Worm (Caenorhabditis elegans) whole organism, early embryonic: ENCODE results near the gene hex-2.

ENCODE experiments used
- B0310.2 ChIP-seq: sonication (generic microtip); optimal IDR thresholded peaks from 2 replicates; lab custom pipeline; 2016; ENCODE audit warnings: mild to moderate bottlenecking, missing genetic modification characterization, missing compliant biosample characterization
- F13C5.2 ChIP-seq: sonication (generic microtip); optimal IDR thresholded peaks from 2 replicates; lab custom pipeline; 2017; ENCODE audit warnings: mild to moderate bottlenecking, missing genetic modification characterization, inconsistent platforms, missing compliant biosample characterization
- aly-1 ChIP-seq: sonication (generic microtip); optimal IDR thresholded peaks from 2 replicates; lab custom pipeline; 2016; ENCODE audit warnings: missing genetic modification characterization, missing compliant biosample characterization
- ama-1 ChIP-seq: fragments of 150-350 bp; optimal IDR thresholded peaks from 2 replicates; lab custom pipeline; 2014
- ceh-13 ChIP-seq: fragments of 200-800 bp; sonication (Bioruptor generic); optimal IDR thresholded peaks from 2 replicates; lab custom pipeline; 2018; ENCODE audit warnings: mild to moderate bottlenecking, missing genetic modification characterization, missing compliant biosample characterization
- ceh-36 ChIP-seq: sonication (generic microtip); optimal IDR thresholded peaks from 2 replicates; lab custom pipeline; 2016; ENCODE audit warnings: missing genetic modification characterization, inconsistent platforms, missing compliant biosample characterization
- ets-7 ChIP-seq: sonication (generic microtip); optimal IDR thresholded peaks from 2 replicates; lab custom pipeline; 2016; ENCODE audit warnings: missing genotype, missing genetic modification characterization, missing compliant biosample characterization
- flt-1 ChIP-seq: fragments of 200-800 bp; sonication (Bioruptor generic); IDR thresholded peaks from 2 replicates; pipeline ENCODE4 v1.3.6; 2022; ENCODE audit warnings: missing genetic modification characterization, missing compliant biosample characterization
- hmbx-1 ChIP-seq: sonication (generic microtip); optimal IDR thresholded peaks from 2 replicates; lab custom pipeline; 2016; ENCODE audit warnings: mild to moderate bottlenecking, missing genetic modification characterization, missing compliant biosample characterization
- hmg-4 ChIP-seq: fragments of 200-800 bp; sonication (Bioruptor generic); optimal IDR thresholded peaks from 2 replicates; lab custom pipeline; 2018; ENCODE audit warnings: mild to moderate bottlenecking, missing genetic modification characterization, missing compliant biosample characterization
- hnd-1 ChIP-seq: sonication (generic microtip); optimal IDR thresholded peaks from 2 replicates; lab custom pipeline; 2016; ENCODE audit warnings: missing genetic modification characterization, missing compliant biosample characterization
- pes-1 ChIP-seq: fragments of 200-800 bp; sonication (Bioruptor generic); IDR thresholded peaks from 2 replicates; pipeline ENCODE4 v1.3.6; 2022; ENCODE audit warnings: missing genetic modification reagents, missing genetic modification characterization, missing compliant biosample characterization
- scrt-1 ChIP-seq: fragments of 200-800 bp; sonication (Bioruptor generic); IDR thresholded peaks from 2 replicates; pipeline ENCODE4 v1.3.6; 2022; ENCODE audit warnings: missing genetic modification characterization, missing compliant biosample characterization
- sea-1 ChIP-seq: fragments of 200-800 bp; sonication (Bioruptor generic); conservative IDR thresholded peaks from 2 replicates; pipeline ENCODE4 v1.3.6; 2022; ENCODE audit warnings: missing genetic modification characterization, missing compliant biosample characterization
- tbx-11 ChIP-seq: fragments of 200-800 bp; sonication (Bioruptor generic); IDR thresholded peaks from 2 replicates; pipeline ENCODE4 v1.3.6; 2022; ENCODE audit warnings: missing genetic modification characterization, missing compliant biosample characterization
- tbx-37 ChIP-seq: fragments of 200-800 bp; sonication (Bioruptor generic); conservative IDR thresholded peaks from 2 replicates; pipeline ENCODE4 v1.3.6; 2022; ENCODE audit warnings: missing genetic modification reagents, missing genetic modification characterization, missing compliant biosample characterization
- tra-4 ChIP-seq: sonication (generic microtip); optimal IDR thresholded peaks from 2 replicates; lab custom pipeline; 2017; ENCODE audit warnings: missing genetic modification characterization, missing compliant biosample characterization

hex-2 gene

ce11 chrV:5620040-5620439 lies 34.2 kb upstream of the hex-2 start, which contains the start of gene memb-2:
memb-2 (minus strand) TSS chrV:5620140.
- TF ChIP-seq ceh-13 (GFP tag; lab: Kevin White, UChicago) (no peak), F13C5.2 (tag; lab: Kevin White, UChicago) (no peak), B0310.2 (tag; lab: Kevin White, UChicago) (no peak), tbx-37 (GFP tag; lab: Robert Waterston, UW) (no peak), ceh-36 (tag; lab: Kevin White, UChicago) (no peak), tra-4 (tag; lab: Kevin White, UChicago) (no peak), aly-1 (tag; lab: Kevin White, UChicago) (no peak), hmg-4 (GFP tag; lab: Kevin White, UChicago) (no peak), tbx-11 (no peak), ets-7 (tag; lab: Kevin White, UChicago) (no peak), scrt-1 (no peak), hnd-1 (tag; lab: Kevin White, UChicago) (no peak), pes-1 (no peak), ama-1 (lab: Kevin White, UChicago) (no peak), hmbx-1 (no peak), flt-1 (GFP tag; lab: Robert Waterston, UW) (no peak), sea-1 (GFP tag; lab: Robert Waterston, UW) (no peak)

ce11 chrV:5621390-5621789 lies 32.9 kb upstream of the hex-2 start, which contains the start of gene M03E7.1:
M03E7.1 (plus strand) TSS chrV:5621690.
- TF ChIP-seq aly-1 (tag; lab: Kevin White, UChicago) (no peak), hmg-4 (GFP tag; lab: Kevin White, UChicago) (no peak), tbx-11 (no peak), scrt-1 (no peak), B0310.2 (tag; lab: Kevin White, UChicago) (no peak), pes-1 (no peak), F13C5.2 (tag; lab: Kevin White, UChicago) (no peak), hmbx-1 (no peak), hnd-1 (tag; lab: Kevin White, UChicago) (no peak), ets-7 (tag; lab: Kevin White, UChicago) (no peak), sea-1 (GFP tag; lab: Robert Waterston, UW) (no peak), tra-4 (tag; lab: Kevin White, UChicago) (no peak), ceh-13 (GFP tag; lab: Kevin White, UChicago) (no peak), ceh-36 (tag; lab: Kevin White, UChicago) (no peak), ama-1 (lab: Kevin White, UChicago) (no peak), flt-1 (GFP tag; lab: Robert Waterston, UW) (no peak), tbx-37 (GFP tag; lab: Robert Waterston, UW) (no peak)

- TF ChIP-seq tbx-37 (GFP tag; lab: Robert Waterston, UW), result no peak
- no peak for TF ChIP-seq pes-1
- TF ChIP-seq B0310.2 (tag; lab: Kevin White, UChicago), result no peak
- no peak for TF ChIP-seq hmg-4 (GFP tag; lab: Kevin White, UChicago)
- no peak for TF ChIP-seq aly-1 (tag; lab: Kevin White, UChicago)
- no peak for TF ChIP-seq hnd-1 (tag; lab: Kevin White, UChicago)
- TF ChIP-seq F13C5.2 (tag; lab: Kevin White, UChicago), result no peak
- no peak for TF ChIP-seq flt-1 (GFP tag; lab: Robert Waterston, UW)
- no peak for TF ChIP-seq sea-1 (GFP tag; lab: Robert Waterston, UW)
Observed at ce11 chrV:5628014-5628413, 26.2 kb upstream of the hex-2 start.

- TF ChIP-seq hnd-1 (tag; lab: Kevin White, UChicago) (no peak), ama-1 (lab: Kevin White, UChicago) (no peak), pes-1 (no peak), ceh-13 (GFP tag; lab: Kevin White, UChicago) (no peak), hmbx-1 (no peak), hmg-4 (GFP tag; lab: Kevin White, UChicago) (no peak), ets-7 (tag; lab: Kevin White, UChicago) (no peak), scrt-1 (no peak), sea-1 (GFP tag; lab: Robert Waterston, UW) (no peak), aly-1 (tag; lab: Kevin White, UChicago) (no peak), tra-4 (tag; lab: Kevin White, UChicago) (no peak), tbx-11 (no peak), B0310.2 (tag; lab: Kevin White, UChicago) (no peak), F13C5.2 (tag; lab: Kevin White, UChicago) (no peak), flt-1 (GFP tag; lab: Robert Waterston, UW) (no peak), tbx-37 (GFP tag; lab: Robert Waterston, UW) (no peak), ceh-36 (tag; lab: Kevin White, UChicago) (no peak)
Observed at ce11 chrV:5630792-5631191, 23.5 kb upstream of the hex-2 start, which contains the start of gene acy-4. acy-4 (minus strand) TSS chrV:5630892.

ce11 chrV:5634445-5634844 lies 19.8 kb upstream of the hex-2 start:
- TF ChIP-seq ceh-13 (GFP tag; lab: Kevin White, UChicago), result no peak
- TF ChIP-seq tra-4 (tag; lab: Kevin White, UChicago), result no peak
- no peak for TF ChIP-seq pes-1
- no peak for TF ChIP-seq ama-1 (lab: Kevin White, UChicago)
- TF ChIP-seq aly-1 (tag; lab: Kevin White, UChicago), result no peak
- TF ChIP-seq ceh-36 (tag; lab: Kevin White, UChicago), result no peak
- TF ChIP-seq sea-1 (GFP tag; lab: Robert Waterston, UW), result no peak
- TF ChIP-seq flt-1 (GFP tag; lab: Robert Waterston, UW), result no peak
- no peak for TF ChIP-seq scrt-1
- TF ChIP-seq tbx-11, result no peak
- TF ChIP-seq F13C5.2 (tag; lab: Kevin White, UChicago), result no peak
- TF ChIP-seq ets-7 (tag; lab: Kevin White, UChicago), result no peak
- TF ChIP-seq hmbx-1, result no peak
- TF ChIP-seq hnd-1 (tag; lab: Kevin White, UChicago), result no peak
- no peak for TF ChIP-seq B0310.2 (tag; lab: Kevin White, UChicago)
- no peak for TF ChIP-seq tbx-37 (GFP tag; lab: Robert Waterston, UW)
- TF ChIP-seq hmg-4 (GFP tag; lab: Kevin White, UChicago), result no peak

ce11 chrV:5640072-5640471 lies 14.2 kb upstream of the hex-2 start:
- peak; percentile 64 for TF ChIP-seq pes-1

- no peak for TF ChIP-seq hnd-1 (tag; lab: Kevin White, UChicago)
- no peak for TF ChIP-seq ceh-36 (tag; lab: Kevin White, UChicago)
- no peak for TF ChIP-seq F13C5.2 (tag; lab: Kevin White, UChicago)
- no peak for TF ChIP-seq flt-1 (GFP tag; lab: Robert Waterston, UW)
- no peak for TF ChIP-seq sea-1 (GFP tag; lab: Robert Waterston, UW)
- no peak for TF ChIP-seq ama-1 (lab: Kevin White, UChicago)
- TF ChIP-seq tbx-11, result no peak
- no peak for TF ChIP-seq aly-1 (tag; lab: Kevin White, UChicago)
- no peak for TF ChIP-seq scrt-1
- no peak for TF ChIP-seq pes-1
- no peak for TF ChIP-seq B0310.2 (tag; lab: Kevin White, UChicago)
- no peak for TF ChIP-seq hmg-4 (GFP tag; lab: Kevin White, UChicago)
Observed at ce11 chrV:5644171-5644570, 10.1 kb upstream of the hex-2 start, which contains the start of gene srx-117. srx-117 (plus strand) TSS chrV:5644471.
